Fruit fly (Drosophila melanogaster): ENCODE data around the gene Tengl1.

DNA sequence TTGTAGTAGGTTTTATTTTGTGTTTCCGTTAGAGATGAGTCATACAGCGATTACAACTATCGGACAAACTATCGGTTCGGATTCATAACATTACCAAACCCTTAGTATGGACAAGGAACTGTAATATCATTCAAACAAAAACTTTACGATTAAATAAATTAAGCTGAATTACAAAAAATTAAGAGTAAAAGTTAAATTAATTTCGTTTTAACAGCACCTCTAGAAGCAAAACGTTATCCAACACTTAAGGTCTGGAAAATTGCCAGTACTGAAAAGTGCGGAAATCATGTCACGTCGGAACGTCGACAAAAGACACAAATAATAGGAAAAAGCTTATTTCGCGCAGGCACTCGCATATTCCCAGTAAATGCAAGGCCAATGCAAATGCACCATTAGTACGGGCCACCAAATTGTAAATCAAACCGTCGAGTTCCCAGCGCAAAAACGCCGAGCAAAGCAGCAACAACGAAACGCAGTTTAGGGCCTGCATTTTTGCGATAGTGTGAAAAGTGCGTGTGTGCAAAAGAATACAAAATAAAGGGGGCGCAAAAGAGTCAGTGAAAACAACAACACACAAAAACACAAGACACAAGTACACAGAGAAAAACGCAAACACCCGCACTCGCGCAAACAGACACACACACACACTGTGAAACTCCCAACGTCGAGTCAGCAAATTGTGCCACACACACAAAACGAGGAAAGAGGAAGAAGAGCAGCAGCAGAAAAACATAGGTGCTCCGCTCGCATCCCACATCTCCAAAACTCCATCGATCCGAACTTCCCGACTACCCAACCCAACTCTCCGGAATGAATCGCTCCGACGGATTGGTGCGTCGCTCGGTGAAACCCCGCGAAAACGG lies 13.9 kb downstream of the Tengl1 start, which contains the start of the genes CG15387 and sau:
- no peak for TF ChIP-seq psq (optimal IDR thresholded peaks at IDR 0.05)
- TF ChIP-seq Dll (optimal IDR thresholded peaks at IDR 0.05) = no peak
- no peak for TF ChIP-seq usp (GFP tag; optimal IDR thresholded peaks at IDR 0.05)
- no peak for TF ChIP-seq EcR (GFP tag; optimal IDR thresholded peaks at IDR 0.05)
- no peak for TF ChIP-seq pan (optimal IDR thresholded peaks at IDR 0.05)

All from whole organism.